1 worm cellular context compared by ENCODE assay signal in genomic region chrIV:3654214-3654613, ce11.
TF ChIP-seq lines count a peak whose summit lies in the region.

No protein-coding gene starts in this region.

TF ChIP-seq in whole organism, L1 larva, 84 proteins besides CTCF, POLR2A, EP300 and RAD21 (continued from another document):
- TF ChIP-seq egl-27 (tag; optimal IDR thresholded peaks at IDR 0.05; lab: Kevin White, UChicago): peak in 1 of 2 experiments; percentile 9
- peak in 1 of 2 experiments; percentile 90 for TF ChIP-seq mdl-1 (tag; optimal IDR thresholded peaks at IDR 0.05; lab: Kevin White, UChicago)
- TF ChIP-seq ceh-8 (GFP tag; optimal IDR thresholded peaks at IDR 0.05; lab: Kevin White, UChicago): no peak
